Worm (Caenorhabditis elegans) whole organism, L4 larva: ENCODE measurements around the gene kin-20.

Source experiments
- D1046.2 ChIP-seq: fragments of 200-800 bp; sonication (Bioruptor generic); IDR thresholded peaks from 2 replicates; pipeline ENCODE4 v1.3.6; 2022; ENCODE audit warnings: missing genetic modification characterization, missing compliant biosample characterization
- F10B5.3 ChIP-seq: sonication (generic microtip); optimal IDR thresholded peaks from 2 replicates; lab custom pipeline; 2016; ENCODE audit warnings: mild to moderate bottlenecking, missing genetic modification characterization, missing compliant biosample characterization
- ZK546.5 ChIP-seq, 2 experiments: sonication (generic microtip); optimal IDR thresholded peaks; 2 replicates each; lab custom pipeline; 2017; ENCODE audit warnings: missing biosample characterization in 2 of 2, missing genetic modification characterization in 2 of 2
- aha-1 ChIP-seq: fragments of 150-350 bp; peaks from one replicate; lab custom pipeline; 2014; ENCODE audit warnings: missing biosample characterization, missing genetic modification characterization
- fos-1 ChIP-seq: fragments of 150-350 bp; optimal IDR thresholded peaks from 2 replicates; lab custom pipeline; 2014; ENCODE audit warnings: missing biosample characterization, missing genetic modification characterization
- hlh-30 ChIP-seq: sonication (generic microtip); optimal IDR thresholded peaks from 2 replicates; lab custom pipeline; 2017; ENCODE audit warnings: antibody characterized with exemption, mild to moderate bottlenecking, missing genetic modification characterization, missing compliant biosample characterization; ENCODE audit not compliant: insufficient read depth
- nhr-10 ChIP-seq: fragments of 150-350 bp; optimal IDR thresholded peaks from 2 replicates; lab custom pipeline; 2014; ENCODE audit warnings: missing biosample characterization, missing genetic modification characterization
- nhr-28 ChIP-seq: fragments of 150-350 bp; optimal IDR thresholded peaks from 2 replicates; lab custom pipeline; 2014; ENCODE audit warnings: missing biosample characterization, missing genetic modification characterization
- pha-4 ChIP-seq, 2 experiments: fragments of 150-350 bp in 1 of 2; fragments of 200-800 bp in 1 of 2; sonication (Bioruptor generic) in 1 of 2; IDR thresholded peaks in 1 of 2; optimal IDR thresholded peaks in 1 of 2; 2 replicates each; pipeline versions ENCODE4 v1.3.6 to Lab custom; 2014 to 2022; ENCODE audit warnings: missing genetic modification characterization in 2 of 2, missing genetic modification reagents in 2 of 2, missing biosample characterization in 1 of 2, missing compliant biosample characterization in 1 of 2
- php-3 ChIP-seq: fragments of 200-800 bp; sonication (Bioruptor generic); IDR thresholded peaks from 2 replicates; pipeline ENCODE4 v1.3.6; 2022; ENCODE audit warnings: missing genetic modification reagents, missing genetic modification characterization, missing compliant biosample characterization
- spr-3 ChIP-seq: fragments of 200-800 bp; sonication (Bioruptor generic); optimal IDR thresholded peaks from 2 replicates; lab custom pipeline; 2018; ENCODE audit warnings: mild to moderate bottlenecking, missing genetic modification characterization, missing compliant biosample characterization
- vab-7 ChIP-seq: fragments of 200-800 bp; sonication (Bioruptor generic); IDR thresholded peaks from 2 replicates; pipeline ENCODE4 v1.3.6; 2022; ENCODE audit warnings: missing genetic modification reagents, missing genetic modification characterization, missing compliant biosample characterization
- zag-1 ChIP-seq: fragments of 150-350 bp; optimal IDR thresholded peaks from 2 replicates; lab custom pipeline; 2014; ENCODE audit warnings: missing biosample characterization, missing genetic modification characterization

- no peak for TF ChIP-seq zag-1 (tag; lab: Kevin White, UChicago)
- no peak for TF ChIP-seq F10B5.3 (tag; lab: Kevin White, UChicago)
- TF ChIP-seq vab-7 (GFP tag; lab: Robert Waterston, UW) = no peak
- TF ChIP-seq D1046.2 (GFP tag; lab: Robert Waterston, UW) = no peak
- TF ChIP-seq php-3 (GFP tag; lab: Robert Waterston, UW) = no peak
- TF ChIP-seq ZK546.5 (tag; optimal IDR thresholded peaks at IDR 0.05; lab: Kevin White, UChicago) = no peak
- peak; percentile 7 for TF ChIP-seq hlh-30 (tag; lab: Kevin White, UChicago)
- TF ChIP-seq nhr-28 (tag; lab: Kevin White, UChicago) = no peak
- no peak for TF ChIP-seq nhr-10 (tag; lab: Kevin White, UChicago)
- no peak for TF ChIP-seq aha-1
- peak; percentile 20; the same call in 1 of the 2 replicates for TF ChIP-seq pha-4 (GFP tag; IDR thresholded peaks at IDR 0.05; lab: Robert Waterston, UW)
- TF ChIP-seq pha-4 (tag; optimal IDR thresholded peaks at IDR 0.05; lab: Kevin White, UChicago) = no peak
- TF ChIP-seq fos-1 = no peak
- TF ChIP-seq spr-3 (GFP tag; lab: Kevin White, UChicago) = no peak
Measured at ce11 chrX:15277714-15278187, at the start of gene kin-20.
